Fruit fly (Drosophila melanogaster): Measurements from ENCODE around the gene aop.

aop gene

dm6 chr2L:2197475-2198118 lies 19.0 kb upstream of the aop start, which contains the start of gene COX7AL2:
Gene COX7AL2, minus strand, starts transcription at chr2L:2197912.
- TF ChIP-seq CG32264 (GFP tag; optimal IDR thresholded peaks at IDR 0.05) (no peak), psq (GFP tag; optimal IDR thresholded peaks at IDR 0.05) (peak; percentile 63), Rel (GFP tag; optimal IDR thresholded peaks at IDR 0.05) (no peak), Rel (tag; optimal IDR thresholded peaks at IDR 0.05) (peak; percentile 65), rgr (GFP tag; optimal IDR thresholded peaks at IDR 0.05) (peak; percentile 52), OdsH (GFP tag; optimal IDR thresholded peaks at IDR 0.05) (peak; percentile 44), Sp1 (GFP tag; optimal IDR thresholded peaks at IDR 0.05) (peak; percentile 5), dl (GFP tag; optimal IDR thresholded peaks at IDR 0.05; ENCODE audit: insufficient read depth in 1 of 2, partially characterized antibody in 2 of 2) (peak in 1 of 2 experiments; percentile 49), CrebA (GFP tag; optimal IDR thresholded peaks at IDR 0.05; ENCODE audit: borderline replicate concordance) (no peak), Hr83 (GFP tag; optimal IDR thresholded peaks at IDR 0.05; ENCODE audit: poor library complexity, severe bottlenecking) (peak; percentile 49), HLH106 (tag; optimal IDR thresholded peaks at IDR 0.05) (peak; percentile 7), N (GFP tag; optimal IDR thresholded peaks at IDR 0.05) (no peak), dmrt93B (GFP tag; optimal IDR thresholded peaks at IDR 0.05) (peak; percentile 8), foxo (GFP tag; optimal IDR thresholded peaks at IDR 0.05) (peak in 1 of 2 experiments; percentile 46), br (GFP tag; optimal IDR thresholded peaks at IDR 0.05) (no peak), Dfd (GFP tag; optimal IDR thresholded peaks at IDR 0.05) (no peak)

- TF ChIP-seq Hnf4 (GFP tag; optimal IDR thresholded peaks at IDR 0.05), result peak; percentile 44
- TF ChIP-seq fru (GFP tag; optimal IDR thresholded peaks at IDR 0.05), result peak; percentile 59
- TF ChIP-seq N (GFP tag; optimal IDR thresholded peaks at IDR 0.05), result peak; percentile 43
- peak; percentile 55 for TF ChIP-seq dmrt93B (GFP tag; optimal IDR thresholded peaks at IDR 0.05)
- TF ChIP-seq CG9705 (GFP tag; optimal IDR thresholded peaks at IDR 0.05), result peak; percentile 27
- TF ChIP-seq sage (GFP tag; optimal IDR thresholded peaks at IDR 0.05), result no peak
- no peak for TF ChIP-seq GATAd (GFP tag; optimal IDR thresholded peaks at IDR 0.05)
- TF ChIP-seq dsf (GFP tag; optimal IDR thresholded peaks at IDR 0.05; ENCODE audit: borderline replicate concordance), result peak; percentile 13
- TF ChIP-seq sv (GFP tag; optimal IDR thresholded peaks at IDR 0.05), result peak; percentile 75
- TF ChIP-seq Vsx2 (GFP tag; optimal IDR thresholded peaks at IDR 0.05; ENCODE audit: partially characterized antibody), result peak; percentile 97
- TF ChIP-seq Myc (optimal IDR thresholded peaks at IDR 0.05), result peak; percentile 89
- no peak for TF ChIP-seq Abd-B (GFP tag; optimal IDR thresholded peaks at IDR 0.05)
- peak; percentile 42 to 75 for TF ChIP-seq foxo (GFP tag; optimal IDR thresholded peaks at IDR 0.05)
- TF ChIP-seq ey (GFP tag; optimal IDR thresholded peaks at IDR 0.05), result peak; percentile 67
- peak; percentile 83 for TF ChIP-seq woc (GFP tag; optimal IDR thresholded peaks at IDR 0.05)
- TF ChIP-seq Dif (GFP tag; optimal IDR thresholded peaks at IDR 0.05; ENCODE audit: partially characterized antibody), result peak; percentile 97
- peak; percentile 96 for TF ChIP-seq tai (GFP tag; optimal IDR thresholded peaks at IDR 0.05)
- peak; percentile 68 for TF ChIP-seq Sp1 (GFP tag; optimal IDR thresholded peaks at IDR 0.05)
- peak; percentile 71 for TF ChIP-seq psq (GFP tag; optimal IDR thresholded peaks at IDR 0.05)
- TF ChIP-seq br (GFP tag; optimal IDR thresholded peaks at IDR 0.05), result peak; percentile 41
- peak; percentile 50 for TF ChIP-seq brk (GFP tag; optimal IDR thresholded peaks at IDR 0.05)
- TF ChIP-seq CrebA (GFP tag; optimal IDR thresholded peaks at IDR 0.05; ENCODE audit: borderline replicate concordance), result peak; percentile 96
- TF ChIP-seq h (GFP tag; optimal IDR thresholded peaks at IDR 0.05), result peak; percentile 78
- TF ChIP-seq Hr78 (GFP tag; optimal IDR thresholded peaks at IDR 0.05), result no peak
- TF ChIP-seq Mio (GFP tag; optimal IDR thresholded peaks at IDR 0.05), result no peak
- no peak for TF ChIP-seq pan (optimal IDR thresholded peaks at IDR 0.05)
- no peak for TF ChIP-seq CG32264 (GFP tag; optimal IDR thresholded peaks at IDR 0.05)
- TF ChIP-seq Hr83 (GFP tag; optimal IDR thresholded peaks at IDR 0.05; ENCODE audit: poor library complexity, severe bottlenecking), result peak; percentile 93
- peak; percentile 57 for TF ChIP-seq jim (GFP tag; optimal IDR thresholded peaks at IDR 0.05)
- no peak for TF ChIP-seq lola (GFP tag; optimal IDR thresholded peaks at IDR 0.05)
- TF ChIP-seq usp (GFP tag; optimal IDR thresholded peaks at IDR 0.05), result no peak
- TF ChIP-seq dl (GFP tag; optimal IDR thresholded peaks at IDR 0.05; ENCODE audit: insufficient read depth in 1 of 2, partially characterized antibody in 2 of 2), result peak; percentile 87 to 92
- no peak for TF ChIP-seq Rel (GFP tag; optimal IDR thresholded peaks at IDR 0.05)
- peak; percentile 90 for TF ChIP-seq Rel (tag; optimal IDR thresholded peaks at IDR 0.05)
- peak; percentile 76 for TF ChIP-seq HLH106 (tag; optimal IDR thresholded peaks at IDR 0.05)
- TF ChIP-seq rgr (GFP tag; optimal IDR thresholded peaks at IDR 0.05), result peak; percentile 64
- TF ChIP-seq OdsH (GFP tag; optimal IDR thresholded peaks at IDR 0.05), result peak; percentile 69
- peak; percentile 69 for TF ChIP-seq Jra (GFP tag; optimal IDR thresholded peaks at IDR 0.05)
- TF ChIP-seq Dfd (GFP tag; optimal IDR thresholded peaks at IDR 0.05), result no peak
Measured at dm6 chr2L:2196590-2197474, 18.3 kb upstream of the aop start.
